Worm (Caenorhabditis elegans): ENCODE results near the gene utx-1.

ce11 chrX:8582767-8583360, 25.9 kb downstream of the utx-1 start:
- TF ChIP-seq hnd-1 (tag; optimal IDR thresholded peaks at IDR 0.05): no peak
- TF ChIP-seq pes-1 (GFP tag; IDR thresholded peaks at IDR 0.05): no peak
- TF ChIP-seq aly-1 (tag; optimal IDR thresholded peaks at IDR 0.05): no peak
- no peak for TF ChIP-seq F13C5.2 (tag; optimal IDR thresholded peaks at IDR 0.05)
- TF ChIP-seq ama-1 (optimal IDR thresholded peaks at IDR 0.05): no peak
- TF ChIP-seq tbx-37 (GFP tag; conservative IDR thresholded peaks at IDR 0.05): no peak
- TF ChIP-seq ets-7 (tag; optimal IDR thresholded peaks at IDR 0.05): no peak
- no peak for TF ChIP-seq flt-1 (GFP tag; IDR thresholded peaks at IDR 0.05)
- TF ChIP-seq B0310.2 (tag; optimal IDR thresholded peaks at IDR 0.05): no peak
- no peak for TF ChIP-seq hmg-4 (GFP tag; optimal IDR thresholded peaks at IDR 0.05)
